Fruit fly (Drosophila melanogaster): ENCODE measurements around the gene CG2187.

Gene CG2187

dm6 chr3R:31744044-31744652 is 14.3 kb downstream of the CG2187 start, which contains the start of gene CG1896 (continued):
- TF ChIP-seq svp (GFP tag) (peak; percentile 60), CG3919 (GFP tag; optimal IDR thresholded peaks at IDR 0.05) (peak; percentile 74), CG8632 (GFP tag; optimal IDR thresholded peaks at IDR 0.05) (peak; percentile 58), Sox14 (GFP tag; optimal IDR thresholded peaks at IDR 0.05) (peak; percentile 73), topi (GFP tag; optimal IDR thresholded peaks at IDR 0.05) (peak; percentile 70), CG11902 (GFP tag; optimal IDR thresholded peaks at IDR 0.05) (no peak), esn (GFP tag; optimal IDR thresholded peaks at IDR 0.05) (peak; percentile 80), ss (GFP tag; optimal IDR thresholded peaks at IDR 0.05) (peak in 1 of 2 experiments; percentile 48), CG32006 (GFP tag; optimal IDR thresholded peaks at IDR 0.05) (peak; percentile 65)

- no peak for TF ChIP-seq Gug (GFP tag; IDR thresholded peaks at IDR 0.05)
- 0 out of 3 replicates have a peak, but pooled peaks have one; percentile 5 for TF ChIP-seq eg (GFP tag; IDR thresholded peaks at IDR 0.05)
- TF ChIP-seq CG8632 (GFP tag; optimal IDR thresholded peaks at IDR 0.05), result no peak
- TF ChIP-seq CG3919 (GFP tag; optimal IDR thresholded peaks at IDR 0.05), result peak; percentile 34
- TF ChIP-seq CG6792 (GFP tag; optimal IDR thresholded peaks at IDR 0.05), result no peak
- no peak for TF ChIP-seq CG11902 (GFP tag; optimal IDR thresholded peaks at IDR 0.05)
- TF ChIP-seq pdm3 (GFP tag; optimal IDR thresholded peaks at IDR 0.05), result no peak
- peak; percentile 12 for TF ChIP-seq CG3032 (tag; optimal IDR thresholded peaks at IDR 0.05)
- TF ChIP-seq salr (GFP tag; optimal IDR thresholded peaks at IDR 0.05), result no peak
- peak; percentile 33 for TF ChIP-seq Eip78C (GFP tag)
- TF ChIP-seq net (GFP tag; optimal IDR thresholded peaks at IDR 0.05), result no peak
- peak; percentile 65 for TF ChIP-seq Sox14 (GFP tag; optimal IDR thresholded peaks at IDR 0.05)
- peak; percentile 36 for TF ChIP-seq CG6808 (GFP tag; optimal IDR thresholded peaks at IDR 0.05)
- no peak for TF ChIP-seq CG10669 (GFP tag; optimal IDR thresholded peaks at IDR 0.05)
- no peak for TF ChIP-seq Lpt (GFP tag; optimal IDR thresholded peaks at IDR 0.05)
- peak; percentile 46; the same call in 2 of the 3 replicates for TF ChIP-seq CG6163 (GFP tag; IDR thresholded peaks at IDR 0.05)
- no peak for TF ChIP-seq OdsH (GFP tag; optimal IDR thresholded peaks at IDR 0.05)
- TF ChIP-seq CG32006 (GFP tag; optimal IDR thresholded peaks at IDR 0.05), result no peak
- peak; percentile 94 for TF ChIP-seq CG1621 (tag; optimal IDR thresholded peaks at IDR 0.05)
These were observed 15.2 kb downstream of the CG2187 start, which contains the start of gene Tbca for dm6 chr3R:31743279-31743678. Gene Tbca (plus strand): TSS chr3R:31743490.

- peak; percentile 9 for TF ChIP-seq esn (GFP tag; optimal IDR thresholded peaks at IDR 0.05)
- TF ChIP-seq fkh (GFP tag; optimal IDR thresholded peaks at IDR 0.05), result no peak
- no peak for TF ChIP-seq CG8632 (GFP tag; optimal IDR thresholded peaks at IDR 0.05)
- TF ChIP-seq CG11902 (GFP tag; optimal IDR thresholded peaks at IDR 0.05), result no peak
- no peak for TF ChIP-seq Met (GFP tag; optimal IDR thresholded peaks at IDR 0.05)
- TF ChIP-seq achi (GFP tag; optimal IDR thresholded peaks at IDR 0.05), result no peak
- TF ChIP-seq Sox15 (GFP tag; optimal IDR thresholded peaks at IDR 0.05), result no peak
- TF ChIP-seq CG1621 (tag; optimal IDR thresholded peaks at IDR 0.05), result no peak
- no peak for TF ChIP-seq Hr39 (GFP tag; optimal IDR thresholded peaks at IDR 0.05)
- no peak for TF ChIP-seq ss (GFP tag; optimal IDR thresholded peaks at IDR 0.05)
- no peak for TF ChIP-seq Sox14 (GFP tag; optimal IDR thresholded peaks at IDR 0.05)
- no peak for TF ChIP-seq CG8319 (GFP tag; optimal IDR thresholded peaks at IDR 0.05)
- TF ChIP-seq eg (GFP tag; IDR thresholded peaks at IDR 0.05), result peak; percentile 66; the same call in 2 of the 3 replicates
- no peak for TF ChIP-seq OdsH (GFP tag; optimal IDR thresholded peaks at IDR 0.05)
- TF ChIP-seq Gug (GFP tag; IDR thresholded peaks at IDR 0.05), result 0 out of 2 replicates have a peak, but pooled peaks have one; percentile 31
- no peak for TF ChIP-seq Hr38 (GFP tag; optimal IDR thresholded peaks at IDR 0.05)
- peak; percentile 42; the same call in 1 of the 3 replicates for TF ChIP-seq CG6163 (GFP tag; IDR thresholded peaks at IDR 0.05)
- TF ChIP-seq Eip78C (GFP tag), result peak; percentile 57
- no peak for TF ChIP-seq svp (GFP tag)
- TF ChIP-seq CG34406 (GFP tag; optimal IDR thresholded peaks at IDR 0.05), result no peak
- TF ChIP-seq CG4318 (GFP tag; optimal IDR thresholded peaks at IDR 0.05), result no peak
- no peak for TF ChIP-seq dac (GFP tag; optimal IDR thresholded peaks at IDR 0.05)
- peak; percentile 7 for TF ChIP-seq Ets96B (tag; optimal IDR thresholded peaks at IDR 0.05)
- no peak for TF ChIP-seq CG11294 (GFP tag; IDR thresholded peaks at IDR 0.05)
- TF ChIP-seq CG6854 (GFP tag; optimal IDR thresholded peaks at IDR 0.05), result no peak
- TF ChIP-seq Sox102F (GFP tag; optimal IDR thresholded peaks at IDR 0.05), result no peak
- no peak for TF ChIP-seq CG11762 (GFP tag; optimal IDR thresholded peaks at IDR 0.05; ENCODE audit: insufficient read depth)
- TF ChIP-seq dsx (GFP tag; optimal IDR thresholded peaks at IDR 0.05; ENCODE audit: poor library complexity, severe bottlenecking), result peak; percentile 11
- no peak for TF ChIP-seq CG16779 (tag; optimal IDR thresholded peaks at IDR 0.05)
- TF ChIP-seq CG32006 (GFP tag; optimal IDR thresholded peaks at IDR 0.05), result no peak
- TF ChIP-seq CG3032 (tag; optimal IDR thresholded peaks at IDR 0.05), result no peak
- no peak for TF ChIP-seq Eip75B (GFP tag; optimal IDR thresholded peaks at IDR 0.05)
- no peak for TF ChIP-seq CG6276 (GFP tag; optimal IDR thresholded peaks at IDR 0.05)
- no peak for TF ChIP-seq CG9139 (GFP tag; optimal IDR thresholded peaks at IDR 0.05)
- TF ChIP-seq spab (GFP tag; optimal IDR thresholded peaks at IDR 0.05), result no peak
These were observed 17.2 kb downstream of the CG2187 start for dm6 chr3R:31741278-31741677.

All from whole organism, prepupa.